Fruit fly (Drosophila melanogaster) whole organism, embryonic: ENCODE measurements around the gene Jhbp13.

Source experiments
- BEAF-32 ChIP-seq: fragments of 200-800 bp; sonication (Bioruptor generic); optimal IDR thresholded peaks from 3 replicates; lab custom pipeline; 2017; ENCODE audit warnings: missing biosample characterization, missing genetic modification characterization, mild to moderate bottlenecking, moderate library complexity, missing genetic modification reagents
- CG12155 ChIP-seq: fragments of 200-800 bp; sonication (Bioruptor generic); optimal IDR thresholded peaks from 3 replicates; lab custom pipeline; 2016; ENCODE audit warnings: missing biosample characterization, missing genetic modification characterization
- CG14050 ChIP-seq: fragments of 200-800 bp; sonication (Bioruptor generic); IDR thresholded peaks from 3 replicates; pipeline ENCODE4 v1.3.6; 2022; ENCODE audit warnings: missing biosample characterization, missing genetic modification characterization
- CG15269 ChIP-seq: fragments of 200-800 bp; sonication (Bioruptor generic); optimal IDR thresholded peaks from 2 replicates; lab custom pipeline; 2018; ENCODE audit warnings: missing biosample characterization, mild to moderate bottlenecking, missing genetic modification characterization, moderate library complexity
- CG15514 ChIP-seq: fragments of 200-800 bp; sonication (Bioruptor generic); optimal IDR thresholded peaks from 3 replicates; lab custom pipeline; 2017; ENCODE audit warnings: missing biosample characterization, missing genetic modification characterization, mild to moderate bottlenecking, moderate library complexity, missing genetic modification reagents
- CG17328 ChIP-seq: fragments of 200-800 bp; sonication (Bioruptor generic); IDR thresholded peaks from 2 replicates; pipeline ENCODE4 v1.3.6; 2022; ENCODE audit warnings: missing biosample characterization, missing genetic modification characterization
- CG2199 ChIP-seq: fragments of 200-800 bp; sonication (Bioruptor generic); IDR thresholded peaks from 3 replicates; pipeline ENCODE4 v1.3.6; 2022; ENCODE audit warnings: missing biosample characterization, missing genetic modification characterization
- CG4424 ChIP-seq: fragments of 200-800 bp; sonication (Bioruptor generic); optimal IDR thresholded peaks from 3 replicates; lab custom pipeline; 2016; ENCODE audit warnings: missing biosample characterization, missing genetic modification characterization
- CG6654 ChIP-seq: fragments of 200-800 bp; sonication (Bioruptor generic); optimal IDR thresholded peaks from 2 replicates; lab custom pipeline; 2017; ENCODE audit warnings: missing biosample characterization, mild to moderate bottlenecking, missing genetic modification characterization
- CG8089 ChIP-seq: fragments of 200-800 bp; sonication (Bioruptor generic); optimal IDR thresholded peaks from 3 replicates; lab custom pipeline; 2016; ENCODE audit warnings: missing biosample characterization, missing genetic modification characterization
- Chrac-16 ChIP-seq: fragments of 200-800 bp; sonication (Bioruptor generic); optimal IDR thresholded peaks from 3 replicates; lab custom pipeline; 2016; ENCODE audit warnings: missing biosample characterization, missing genetic modification characterization
- Deaf1 ChIP-seq: fragments of 200-800 bp; optimal IDR thresholded peaks from 3 replicates; lab custom pipeline; 2019; ENCODE audit warnings: missing biosample characterization, mild to moderate bottlenecking, missing genetic modification characterization, moderate library complexity
- Fer2 ChIP-seq: fragments of 200-800 bp; sonication (Bioruptor generic); optimal IDR thresholded peaks from 2 replicates; lab custom pipeline; 2018; ENCODE audit warnings: missing biosample characterization, mild to moderate bottlenecking, missing genetic modification characterization, moderate library complexity
- Max ChIP-seq: fragments of 200-800 bp; sonication (Bioruptor generic); optimal IDR thresholded peaks from 2 replicates; lab custom pipeline; 2016; ENCODE audit warnings: missing biosample characterization, mild to moderate bottlenecking, missing genetic modification characterization
- Med ChIP-seq: fragments of 200-800 bp; sonication (Bioruptor generic); peaks from one replicate; lab custom pipeline; 2016; ENCODE audit warnings: missing biosample characterization, missing genetic modification characterization, mild to moderate bottlenecking, inconsistent platforms, moderate library complexity
- Side ChIP-seq: fragments of 200-800 bp; sonication (Bioruptor generic); optimal IDR thresholded peaks from 2 replicates; lab custom pipeline; 2016; ENCODE audit warnings: missing biosample characterization, missing genetic modification characterization
- cas ChIP-seq: fragments of 200-800 bp; sonication (Bioruptor generic); IDR thresholded peaks from 2 replicates; pipeline ENCODE4 v1.3.6; 2022; ENCODE audit warnings: missing biosample characterization, missing genetic modification characterization
- cato ChIP-seq: fragments of 200-800 bp; sonication (Bioruptor generic); optimal IDR thresholded peaks from 2 replicates; lab custom pipeline; 2016; ENCODE audit warnings: missing biosample characterization, missing genetic modification characterization, borderline replicate concordance
- cg ChIP-seq: fragments of 200-800 bp; sonication (Bioruptor generic); optimal IDR thresholded peaks from 3 replicates; lab custom pipeline; 2019; ENCODE audit warnings: missing biosample characterization, mild to moderate bottlenecking, missing genetic modification characterization, moderate library complexity
- chinmo ChIP-seq: fragments of 200-800 bp; sonication (Bioruptor generic); IDR thresholded peaks from 4 replicates; pipeline ENCODE4 v1.3.6; 2022; ENCODE audit warnings: missing biosample characterization, missing genetic modification characterization; ENCODE audit not compliant: partially characterized antibody
- gem ChIP-seq: fragments of 200-800 bp; sonication (Bioruptor generic); optimal IDR thresholded peaks from 2 replicates; lab custom pipeline; 2019; ENCODE audit warnings: missing biosample characterization, mild to moderate bottlenecking, missing genetic modification characterization, moderate library complexity
- ind ChIP-seq: fragments of 200-800 bp; sonication (Bioruptor generic); optimal IDR thresholded peaks from 3 replicates; lab custom pipeline; 2016; ENCODE audit warnings: missing biosample characterization, missing genetic modification characterization
- insv ChIP-seq, 2 experiments: fragments of 200-800 bp; sonication (Bioruptor generic); optimal IDR thresholded peaks; 3 replicates each; lab custom pipeline; 2016 to 2018; ENCODE audit warnings: missing biosample characterization in 2 of 2, missing genetic modification characterization in 2 of 2
- pb ChIP-seq: fragments of 200-800 bp; sonication (Bioruptor generic); optimal IDR thresholded peaks from 3 replicates; lab custom pipeline; 2016; ENCODE audit warnings: missing biosample characterization, missing genetic modification characterization
- pros ChIP-seq: fragments of 200-800 bp; sonication (Bioruptor generic); optimal IDR thresholded peaks from 3 replicates; lab custom pipeline; 2019; ENCODE audit warnings: missing biosample characterization, mild to moderate bottlenecking, missing genetic modification characterization, moderate library complexity
- run ChIP-seq: fragments of 200-800 bp; sonication (Bioruptor generic); optimal IDR thresholded peaks from 3 replicates; lab custom pipeline; 2018; ENCODE audit warnings: missing biosample characterization, mild to moderate bottlenecking, missing genetic modification characterization
- schlank ChIP-seq: fragments of 200-800 bp; sonication (Bioruptor generic); optimal IDR thresholded peaks from 2 replicates; lab custom pipeline; 2018; ENCODE audit warnings: missing biosample characterization, mild to moderate bottlenecking, missing genetic modification characterization
- sens ChIP-seq: fragments of 200-800 bp; sonication (Bioruptor generic); peaks from one replicate; lab custom pipeline; 2016; ENCODE audit warnings: missing biosample characterization, missing genetic modification characterization
- shn ChIP-seq: fragments of 200-800 bp; sonication (Bioruptor generic); optimal IDR thresholded peaks from 3 replicates; lab custom pipeline; 2016; ENCODE audit warnings: missing biosample characterization, missing genetic modification characterization
- sna ChIP-seq: fragments of 200-800 bp; sonication (Bioruptor generic); IDR thresholded peaks from 2 replicates; pipeline ENCODE4 v1.3.6; 2022; ENCODE audit warnings: missing biosample characterization, missing genetic modification characterization; ENCODE audit not compliant: partially characterized antibody
- sob ChIP-seq: fragments of 200-800 bp; sonication (Bioruptor generic); IDR thresholded peaks from 2 replicates; pipeline ENCODE4 v1.3.6; 2022; ENCODE audit warnings: missing biosample characterization, missing genetic modification characterization
- sqz ChIP-seq: fragments of 200-800 bp; sonication (Bioruptor generic); optimal IDR thresholded peaks from 3 replicates; lab custom pipeline; 2018; ENCODE audit warnings: missing biosample characterization, mild to moderate bottlenecking, missing genetic modification characterization
- unc-4 ChIP-seq: fragments of 200-800 bp; sonication (Bioruptor generic); IDR thresholded peaks from 2 replicates; pipeline ENCODE4 v1.3.6; 2022; ENCODE audit warnings: missing biosample characterization, missing genetic modification characterization; ENCODE audit not compliant: partially characterized antibody
- zen ChIP-seq: fragments of 200-800 bp; sonication (Bioruptor generic); optimal IDR thresholded peaks from 3 replicates; lab custom pipeline; 2018; ENCODE audit warnings: missing biosample characterization, mild to moderate bottlenecking, missing genetic modification characterization, moderate library complexity
- zfh2 ChIP-seq: fragments of 200-800 bp; sonication (Bioruptor generic); optimal IDR thresholded peaks from 2 replicates; lab custom pipeline; 2016; ENCODE audit warnings: missing biosample characterization, missing genetic modification characterization

Jhbp13 gene

DNA sequence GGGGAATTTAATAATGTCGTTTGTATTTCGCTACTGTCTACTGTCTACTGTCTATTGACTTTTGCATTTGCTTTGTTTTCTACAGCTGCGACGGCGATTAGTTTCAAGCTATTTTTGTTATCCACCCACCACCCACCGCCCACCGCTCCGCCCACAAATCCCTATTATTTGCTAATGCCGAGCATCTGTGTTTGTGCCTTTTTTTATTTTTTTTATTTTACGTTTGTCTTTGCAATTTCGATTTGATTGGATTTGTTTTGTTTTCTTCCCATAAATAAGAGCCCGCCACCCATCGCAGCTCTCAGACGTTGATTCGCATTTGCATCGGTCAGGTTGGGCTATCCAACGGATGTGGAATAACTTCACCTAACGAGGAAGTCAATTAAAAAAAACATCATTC is 3.6 kb upstream of the Jhbp13 start, which contains the start of gene Jhbp14 (continued):
- TF ChIP-seq cas (GFP tag; lab: Robert Waterston, UW): no peak
- TF ChIP-seq CG14050 (GFP tag; lab: Robert Waterston, UW): no peak

DNA sequence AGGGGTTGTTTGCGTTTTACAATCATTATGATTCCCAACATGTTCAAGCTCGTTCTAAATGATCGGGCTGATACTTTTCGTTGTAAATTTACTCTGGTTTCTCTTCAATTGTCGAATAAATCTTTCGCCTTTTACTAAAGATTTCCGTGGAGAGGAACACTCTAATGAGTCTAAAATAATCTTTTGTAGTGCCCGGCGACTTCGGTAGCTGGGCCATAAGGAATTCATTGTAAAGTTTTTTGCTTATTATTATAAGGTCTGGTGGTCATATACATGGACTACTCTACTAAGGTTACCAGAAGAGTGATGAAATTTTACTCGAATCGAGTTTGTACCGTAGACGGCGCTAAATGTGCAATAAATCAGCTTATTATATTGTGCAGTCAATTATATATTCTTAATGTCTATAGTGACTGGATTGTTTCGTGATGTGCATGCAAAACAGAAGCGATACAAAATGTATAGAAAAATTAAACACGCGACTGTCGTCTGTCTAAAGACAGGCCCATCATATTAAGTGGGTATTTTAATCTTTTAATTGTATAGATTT is 5.0 kb downstream of the Jhbp13 start:
- TF ChIP-seq Deaf1 (tag; lab: Kevin White, UChicago) (no peak), unc-4 (no peak), CG2199 (GFP tag; lab: Robert Waterston, UW) (peak; percentile 69; the same call in 1 of the 3 replicates), pros (GFP tag; lab: Kevin White, UChicago) (peak; percentile 95), sens (GFP tag; lab: Kevin White, UChicago) (peak; percentile 81), CG8089 (no peak), CG17328 (0 out of 2 replicates have a peak, but pooled peaks have one; percentile 14), Side (GFP tag; lab: Kevin White, UChicago) (no peak), Med (GFP tag; lab: Kevin White, UChicago) (peak; percentile 60), zen (tag; lab: Kevin White, UChicago) (peak; percentile 10), cg (GFP tag; lab: Kevin White, UChicago) (no peak)

DNA sequence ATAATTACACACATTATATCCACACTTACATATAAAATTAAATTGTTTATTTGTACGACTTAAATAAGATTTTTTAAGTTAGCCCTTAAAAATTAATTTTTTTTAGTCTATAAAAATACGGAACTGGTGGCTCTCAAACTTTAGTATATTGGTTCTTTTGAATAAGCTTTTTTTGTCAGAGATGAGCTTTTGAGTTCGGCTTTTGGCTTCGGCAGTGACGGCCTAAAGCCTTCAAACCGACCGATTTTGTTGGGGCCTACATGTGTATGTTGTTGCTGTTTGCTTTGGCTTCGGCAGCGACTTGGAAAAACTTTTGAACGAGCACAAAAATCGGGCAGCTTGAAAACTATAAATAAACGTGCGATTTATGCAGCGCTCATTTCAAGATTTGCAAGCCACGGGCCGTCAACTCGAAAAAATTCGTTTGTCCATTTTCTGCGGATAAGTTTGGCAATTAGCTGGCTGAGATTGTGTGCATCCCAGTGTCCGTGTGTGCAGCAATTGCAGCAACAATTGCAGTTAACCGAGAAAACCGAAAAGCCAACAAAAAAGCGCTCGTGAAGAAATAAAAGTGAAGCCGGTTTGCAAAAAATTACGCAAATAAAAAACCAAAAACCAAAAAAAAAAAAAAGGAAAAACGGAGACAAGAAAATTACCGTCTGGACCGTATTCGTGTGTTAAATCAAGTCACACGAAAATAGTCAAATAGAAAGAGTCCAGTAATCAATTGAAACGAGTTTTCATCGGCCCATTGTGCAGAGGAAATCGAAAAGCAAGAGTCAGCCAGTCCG is 6.3 kb downstream of the Jhbp13 start, which contains the start of gene CG16820:
Gene CG16820 (plus strand): TSS at position 378 of the 791 bp plus-strand sequence.
- TF ChIP-seq cato (GFP tag; lab: Kevin White, UChicago): no peak
- peak; percentile 93 for TF ChIP-seq Deaf1 (tag; lab: Kevin White, UChicago)
- peak; percentile 54 for TF ChIP-seq CG6654 (GFP tag; lab: Kevin White, UChicago)
- peak; percentile 96 for TF ChIP-seq CG15514
- TF ChIP-seq chinmo (GFP tag; lab: Robert Waterston, UW): peak; percentile 56; the same call in 1 of the 4 replicates

DNA sequence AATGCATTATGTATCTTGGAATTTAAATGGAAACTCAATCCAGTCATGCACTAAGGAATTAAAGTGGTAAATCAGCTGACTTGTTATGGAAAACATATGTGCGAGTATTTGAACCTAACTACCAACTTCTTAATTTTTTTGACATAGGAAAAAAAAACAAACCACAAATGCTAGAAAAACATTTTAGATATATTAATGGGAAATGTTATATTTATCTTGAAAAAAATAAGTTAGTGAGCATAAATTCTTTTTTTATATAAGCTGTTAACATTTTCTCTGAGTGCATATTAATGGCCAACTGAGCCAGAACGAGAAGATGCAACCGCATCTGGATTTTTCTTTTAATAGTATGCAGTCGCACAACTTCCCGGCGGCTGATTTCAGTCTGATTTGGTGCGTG is 11.4 kb downstream of the Jhbp13 start:
- no peak for TF ChIP-seq ind (GFP tag; lab: Kevin White, UChicago)
- TF ChIP-seq run: no peak
- no peak for TF ChIP-seq BEAF-32 (GFP tag; lab: Kevin White, UChicago)
- no peak for TF ChIP-seq sob (GFP tag; lab: Robert Waterston, UW)
- TF ChIP-seq Max (GFP tag; lab: Kevin White, UChicago): no peak
- TF ChIP-seq zfh2: no peak
- no peak for TF ChIP-seq Fer2 (tag; lab: Kevin White, UChicago)
- no peak for TF ChIP-seq Chrac-16
- TF ChIP-seq CG15269 (tag; lab: Kevin White, UChicago): no peak
- no peak for TF ChIP-seq sna
- TF ChIP-seq shn (GFP tag; lab: Kevin White, UChicago): no peak
- no peak for TF ChIP-seq gem (tag; lab: Kevin White, UChicago)
- no peak for TF ChIP-seq schlank (tag; lab: Kevin White, UChicago)

DNA sequence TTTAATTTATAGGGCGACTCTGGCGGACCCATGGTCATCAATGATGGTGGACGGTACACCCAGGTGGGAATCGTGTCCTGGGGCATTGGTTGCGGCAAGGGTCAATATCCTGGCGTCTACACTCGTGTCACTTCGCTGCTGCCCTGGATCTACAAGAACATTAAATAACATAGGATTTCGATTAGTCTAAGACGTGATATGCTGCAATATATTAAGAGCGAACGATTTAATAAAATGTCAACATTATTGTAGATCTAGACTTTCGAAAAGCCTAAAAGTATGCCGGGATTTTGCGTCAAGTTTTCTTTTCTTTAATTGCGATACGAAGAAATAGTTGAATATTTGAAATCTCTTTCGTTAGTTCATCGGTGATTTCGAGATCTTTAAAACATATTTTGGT is 17.4 kb downstream of the Jhbp13 start, which contains the start of gene Naa20B:
Gene Naa20B (plus strand): TSS at position 301 of the 400 bp plus-strand sequence.
- no peak for TF ChIP-seq CG12155 (GFP tag; lab: Kevin White, UChicago)
- no peak for TF ChIP-seq sqz (GFP tag; lab: Kevin White, UChicago)
- no peak for TF ChIP-seq CG4424 (GFP tag; lab: Kevin White, UChicago)
- no peak for TF ChIP-seq pb (GFP tag; lab: Kevin White, UChicago)
- no peak for TF ChIP-seq insv (GFP tag; optimal IDR thresholded peaks at IDR 0.05; lab: Kevin White, UChicago)
